Fruit fly (Drosophila melanogaster): ENCODE results near the gene CG11583.

- TF ChIP-seq insv (optimal IDR thresholded peaks at IDR 0.05) (no peak), ttk (optimal IDR thresholded peaks at IDR 0.05) (no peak)
These were observed 28.0 kb upstream of the CG11583 start for dm6 chr3L:4310604-4311003.

All from Kc167 (cell line).